Fruit fly (Drosophila melanogaster): ENCODE data around the gene Rcd-1.
A peak's percentile ranks its signal among the peaks of the same experiment; 100 is the strongest.

The Rcd-1 gene

dm6 chrX:19668405-19668804 is 29.8 kb downstream of the Rcd-1 start (continued):
- peak; percentile 98 for TF ChIP-seq CG17328 (GFP tag; IDR thresholded peaks at IDR 0.05)
- peak; percentile 79 for TF ChIP-seq Kr (GFP tag; optimal IDR thresholded peaks at IDR 0.05)
- TF ChIP-seq CG4617 (GFP tag; optimal IDR thresholded peaks at IDR 0.05; ENCODE audit: borderline replicate concordance), result peak; percentile 91
- peak; percentile 85 for TF ChIP-seq CG11560 (tag; IDR thresholded peaks at IDR 0.05)
- peak; percentile 98 for TF ChIP-seq bab2 (GFP tag; optimal IDR thresholded peaks at IDR 0.05)
- peak; percentile 93 for TF ChIP-seq CG13424 (tag; optimal IDR thresholded peaks at IDR 0.05)
- TF ChIP-seq CG7556 (GFP tag; optimal IDR thresholded peaks at IDR 0.05), result peak; percentile 95
- TF ChIP-seq run (tag; optimal IDR thresholded peaks at IDR 0.05), result peak; percentile 84
- peak; percentile 89 for TF ChIP-seq gce (GFP tag; IDR thresholded peaks at IDR 0.05)
- TF ChIP-seq CG12942 (GFP tag; optimal IDR thresholded peaks at IDR 0.05), result peak; percentile 97
- peak; percentile 93 for TF ChIP-seq da (GFP tag; optimal IDR thresholded peaks at IDR 0.05)
- peak; percentile 99 for TF ChIP-seq pnt (GFP tag; optimal IDR thresholded peaks at IDR 0.05)
- peak; percentile 95 for TF ChIP-seq CG9727 (GFP tag; optimal IDR thresholded peaks at IDR 0.05)
- TF ChIP-seq Rfx (GFP tag; IDR thresholded peaks at IDR 0.05), result peak; percentile 95
- peak; percentile 92 for TF ChIP-seq Oaz (GFP tag; IDR thresholded peaks at IDR 0.05)
- peak; percentile 100 for TF ChIP-seq sens (GFP tag)
- TF ChIP-seq nerfin-2 (GFP tag; IDR thresholded peaks at IDR 0.05; ENCODE audit: partially characterized antibody), result no peak
- peak; percentile 62 for TF ChIP-seq TFAM (GFP tag; optimal IDR thresholded peaks at IDR 0.05)
- TF ChIP-seq wek (GFP tag; optimal IDR thresholded peaks at IDR 0.05), result peak; percentile 90
- peak; percentile 89 for TF ChIP-seq aop (GFP tag; IDR thresholded peaks at IDR 0.05)
- peak; percentile 86 for TF ChIP-seq ro (GFP tag; IDR thresholded peaks at IDR 0.05)
- peak; percentile 97 for TF ChIP-seq CG9932 (GFP tag; IDR thresholded peaks at IDR 0.05)
- peak; percentile 97 for TF ChIP-seq ems (GFP tag; optimal IDR thresholded peaks at IDR 0.05)
- no peak for TF ChIP-seq CG34224 (GFP tag; IDR thresholded peaks at IDR 0.05; ENCODE audit: partially characterized antibody)
- peak; percentile 84 for TF ChIP-seq ftz-f1 (GFP tag; optimal IDR thresholded peaks at IDR 0.05)
- TF ChIP-seq disco-r (GFP tag; optimal IDR thresholded peaks at IDR 0.05), result peak; percentile 96
- TF ChIP-seq CG2875 (GFP tag; optimal IDR thresholded peaks at IDR 0.05), result peak; percentile 96
- peak; percentile 75 for TF ChIP-seq GATAe (GFP tag; conservative IDR thresholded peaks at IDR 0.05)
- peak; percentile 96 for TF ChIP-seq tio (GFP tag; optimal IDR thresholded peaks at IDR 0.05)
- peak; percentile 97 for TF ChIP-seq ken (GFP tag; IDR thresholded peaks at IDR 0.05)
- TF ChIP-seq CG16863 (GFP tag; optimal IDR thresholded peaks at IDR 0.05), result peak; percentile 98
- no peak for TF ChIP-seq unc-4 (GFP tag; IDR thresholded peaks at IDR 0.05; ENCODE audit: partially characterized antibody)
- peak; percentile 94 for TF ChIP-seq CG17829 (tag; optimal IDR thresholded peaks at IDR 0.05)
- TF ChIP-seq zfh1 (GFP tag; IDR thresholded peaks at IDR 0.05), result peak; percentile 96
- TF ChIP-seq hb (GFP tag; IDR thresholded peaks at IDR 0.05; ENCODE audit: partially characterized antibody), result no peak
- peak; percentile 91 for TF ChIP-seq kni (GFP tag; optimal IDR thresholded peaks at IDR 0.05)
- peak; percentile 92 for TF ChIP-seq Awh (GFP tag; IDR thresholded peaks at IDR 0.05)
- TF ChIP-seq HLH54F (GFP tag; optimal IDR thresholded peaks at IDR 0.05), result peak; percentile 96
- peak; percentile 91 for TF ChIP-seq ap (GFP tag; IDR thresholded peaks at IDR 0.05)
- TF ChIP-seq CG31441 (GFP tag; IDR thresholded peaks at IDR 0.05), result peak; percentile 91
- TF ChIP-seq D19A (tag; optimal IDR thresholded peaks at IDR 0.05), result peak; percentile 84
- TF ChIP-seq Jarid2 (GFP tag; optimal IDR thresholded peaks at IDR 0.05), result peak; percentile 54
- TF ChIP-seq salm (tag; optimal IDR thresholded peaks at IDR 0.05), result peak; percentile 94
- TF ChIP-seq Mrtf (GFP tag; IDR thresholded peaks at IDR 0.05), result peak; percentile 95
- TF ChIP-seq CG17568 (GFP tag; optimal IDR thresholded peaks at IDR 0.05), result no peak
- peak; percentile 93 for TF ChIP-seq CG17359 (tag; optimal IDR thresholded peaks at IDR 0.05)
- TF ChIP-seq CG6654 (GFP tag; optimal IDR thresholded peaks at IDR 0.05), result peak; percentile 78
- TF ChIP-seq p53 (GFP tag; optimal IDR thresholded peaks at IDR 0.05), result peak; percentile 95
- peak; percentile 96 for TF ChIP-seq ind (GFP tag; optimal IDR thresholded peaks at IDR 0.05)
- peak; percentile 93 for TF ChIP-seq Ada2b (GFP tag; IDR thresholded peaks at IDR 0.05)
- peak; percentile 96 for TF ChIP-seq gsb-n (tag; optimal IDR thresholded peaks at IDR 0.05)
- peak; percentile 90 for TF ChIP-seq CG3726 (GFP tag; IDR thresholded peaks at IDR 0.05)

All from whole organism, embryonic.